Fruit fly (Drosophila melanogaster): Measurements from ENCODE around the gene Taf13.

Taf13 gene

DNA sequence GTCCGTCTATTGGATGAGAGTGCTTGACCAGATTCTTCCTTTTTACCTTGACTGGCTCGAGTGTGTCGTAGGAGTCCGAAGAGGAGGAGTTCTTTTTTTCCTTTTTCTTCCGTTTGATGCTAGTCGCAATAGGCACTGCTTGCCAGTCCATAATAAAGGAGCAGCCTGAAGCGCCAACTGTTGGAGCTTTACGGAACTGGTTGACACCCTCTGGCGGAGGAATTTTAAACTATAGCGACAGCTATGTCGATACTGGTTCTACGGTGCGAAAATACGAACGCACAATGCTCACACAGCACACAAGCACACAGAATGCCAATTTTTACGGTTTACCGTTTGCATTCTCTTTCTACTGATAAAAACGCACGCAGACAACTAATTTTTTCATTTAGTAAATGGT is 12.9 kb upstream of the Taf13 start (continued):
- TF ChIP-seq CG10631 (GFP tag; optimal IDR thresholded peaks at IDR 0.05) (no peak), CG6792 (GFP tag; optimal IDR thresholded peaks at IDR 0.05) (no peak), OdsH (GFP tag; optimal IDR thresholded peaks at IDR 0.05) (no peak), Sox102F (GFP tag; optimal IDR thresholded peaks at IDR 0.05) (no peak), CG16779 (tag; optimal IDR thresholded peaks at IDR 0.05) (no peak), net (GFP tag; optimal IDR thresholded peaks at IDR 0.05) (no peak), lz (GFP tag; optimal IDR thresholded peaks at IDR 0.05) (peak; percentile 20), topi (GFP tag; optimal IDR thresholded peaks at IDR 0.05) (no peak), CG11294 (GFP tag; IDR thresholded peaks at IDR 0.05) (no peak), CG11762 (GFP tag; optimal IDR thresholded peaks at IDR 0.05; ENCODE audit: insufficient read depth) (no peak), acj6 (GFP tag; optimal IDR thresholded peaks at IDR 0.05) (no peak), CG31627 (GFP tag; optimal IDR thresholded peaks at IDR 0.05) (peak; percentile 39), Eip75B (GFP tag; optimal IDR thresholded peaks at IDR 0.05) (no peak), salr (GFP tag; optimal IDR thresholded peaks at IDR 0.05) (no peak), spab (GFP tag; optimal IDR thresholded peaks at IDR 0.05) (no peak), pdm3 (GFP tag; optimal IDR thresholded peaks at IDR 0.05) (no peak), CG3919 (GFP tag; optimal IDR thresholded peaks at IDR 0.05) (no peak), eg (GFP tag; IDR thresholded peaks at IDR 0.05) (no peak), CG6276 (GFP tag; optimal IDR thresholded peaks at IDR 0.05) (no peak)

DNA sequence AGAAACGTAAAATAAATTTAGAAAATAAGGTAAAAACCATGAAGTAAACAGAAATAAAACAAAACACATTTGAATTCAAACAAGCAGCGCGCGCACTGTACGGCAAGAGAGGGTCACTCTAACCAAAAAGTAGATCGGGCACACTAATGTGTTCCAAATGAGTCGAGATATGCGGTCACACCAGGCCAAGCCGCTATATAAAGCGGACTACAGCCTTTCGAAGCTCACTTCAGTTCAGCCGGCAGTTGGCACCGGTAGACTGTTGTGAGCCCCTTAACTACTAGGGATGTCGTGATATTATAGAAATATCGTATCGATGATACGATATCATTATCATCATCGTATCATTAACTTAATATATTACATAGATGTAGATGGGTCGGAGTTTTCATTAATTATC is 10.9 kb upstream of the Taf13 start:
- TF ChIP-seq cyc (GFP tag; optimal IDR thresholded peaks at IDR 0.05) (no peak), Smox (GFP tag; optimal IDR thresholded peaks at IDR 0.05) (no peak), CG3032 (tag; optimal IDR thresholded peaks at IDR 0.05) (no peak), CG6276 (GFP tag; optimal IDR thresholded peaks at IDR 0.05) (no peak), CG8119 (GFP tag; IDR thresholded peaks at IDR 0.05) (no peak), CG11902 (GFP tag; optimal IDR thresholded peaks at IDR 0.05) (no peak), Hr39 (GFP tag; optimal IDR thresholded peaks at IDR 0.05) (no peak), CG8319 (GFP tag; optimal IDR thresholded peaks at IDR 0.05) (no peak), CG16779 (tag; optimal IDR thresholded peaks at IDR 0.05) (no peak), CG6808 (GFP tag; optimal IDR thresholded peaks at IDR 0.05) (no peak), CG4318 (GFP tag; optimal IDR thresholded peaks at IDR 0.05) (no peak), ss (GFP tag; optimal IDR thresholded peaks at IDR 0.05) (no peak), CG31627 (GFP tag; optimal IDR thresholded peaks at IDR 0.05) (no peak), fkh (GFP tag; optimal IDR thresholded peaks at IDR 0.05) (no peak), fd85E (GFP tag; optimal IDR thresholded peaks at IDR 0.05) (no peak), CG10669 (GFP tag; optimal IDR thresholded peaks at IDR 0.05) (no peak), Ets21C (GFP tag; optimal IDR thresholded peaks at IDR 0.05) (no peak), CG11294 (GFP tag; IDR thresholded peaks at IDR 0.05) (no peak), CG11762 (GFP tag; optimal IDR thresholded peaks at IDR 0.05; ENCODE audit: insufficient read depth) (no peak), CG15336 (GFP tag; IDR thresholded peaks at IDR 0.05) (no peak)

DNA sequence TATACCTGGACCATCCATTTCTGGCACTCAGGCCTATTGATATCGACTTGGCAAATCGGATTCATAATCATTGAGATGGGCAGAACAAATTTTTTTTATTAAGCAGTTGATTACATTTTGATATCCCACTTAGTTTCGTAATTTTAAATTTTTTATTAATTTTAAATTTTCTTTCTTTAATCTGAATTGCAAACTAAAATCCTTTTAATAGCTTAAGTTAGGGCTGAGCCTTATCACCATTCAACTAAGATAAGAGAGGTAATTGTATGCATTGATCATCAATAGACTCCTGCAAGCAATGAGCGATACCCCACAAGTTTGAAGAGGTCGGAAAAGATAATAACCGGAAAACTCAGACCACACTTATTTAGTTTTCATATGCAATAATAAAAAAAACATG is 10.4 kb upstream of the Taf13 start, which contains the start of gene CG13970:
Gene CG13970, minus strand, starts transcription at position 101 of the 400 bp plus-strand sequence.
- TF ChIP-seq Gug (GFP tag; IDR thresholded peaks at IDR 0.05) (no peak), CG3032 (tag; optimal IDR thresholded peaks at IDR 0.05) (no peak), CG7368 (GFP tag; optimal IDR thresholded peaks at IDR 0.05) (no peak), Sox15 (GFP tag; optimal IDR thresholded peaks at IDR 0.05) (no peak), spab (GFP tag; optimal IDR thresholded peaks at IDR 0.05) (no peak), CG8632 (GFP tag; optimal IDR thresholded peaks at IDR 0.05) (no peak), pdm3 (GFP tag; optimal IDR thresholded peaks at IDR 0.05) (no peak), Hr38 (GFP tag; optimal IDR thresholded peaks at IDR 0.05) (no peak)
